Fruit fly (Drosophila melanogaster) whole organism, embryonic: ENCODE data around the gene CG14401.

Source experiments
- Antp ChIP-seq: fragments of 200-800 bp; sonication (Bioruptor generic); optimal IDR thresholded peaks from 3 replicates; lab custom pipeline; 2016; ENCODE audit warnings: missing biosample characterization, missing genetic modification characterization
- Atf6 ChIP-seq: fragments of 200-800 bp; sonication (Bioruptor generic); IDR thresholded peaks from 2 replicates; pipeline ENCODE4 v1.3.6; 2022; ENCODE audit warnings: missing biosample characterization, missing genetic modification characterization
- Awh ChIP-seq: fragments of 200-800 bp; sonication (Bioruptor generic); IDR thresholded peaks from 2 replicates; pipeline ENCODE4, ENCODE4 v1.3.6; 2022; ENCODE audit warnings: missing biosample characterization, missing genetic modification characterization
- B-H1 ChIP-seq: fragments of 200-800 bp; sonication (Bioruptor generic); IDR thresholded peaks from 3 replicates; pipeline ENCODE4 v1.3.6; 2022; ENCODE audit warnings: missing biosample characterization, missing genetic modification characterization
- Bdp1 ChIP-seq: fragments of 200-800 bp; sonication (Bioruptor generic); optimal IDR thresholded peaks from 3 replicates; lab custom pipeline; 2016; ENCODE audit warnings: missing biosample characterization, missing genetic modification characterization
- C15 ChIP-seq: fragments of 200-800 bp; sonication (Bioruptor generic); IDR thresholded peaks from 3 replicates; pipeline ENCODE4 v1.3.6; 2022; ENCODE audit warnings: missing biosample characterization, missing genetic modification characterization
- CG11504 ChIP-seq: fragments of 200-800 bp; sonication (Bioruptor generic); optimal IDR thresholded peaks from 3 replicates; lab custom pipeline; 2019; ENCODE audit warnings: missing biosample characterization, mild to moderate bottlenecking, missing genetic modification characterization, moderate library complexity
- CG11695 ChIP-seq: fragments of 200-800 bp; sonication (Bioruptor generic); IDR thresholded peaks from 3 replicates; pipeline ENCODE4 v1.3.6; 2022; ENCODE audit warnings: missing biosample characterization, missing genetic modification characterization
- CG12155 ChIP-seq: fragments of 200-800 bp; sonication (Bioruptor generic); optimal IDR thresholded peaks from 3 replicates; lab custom pipeline; 2016; ENCODE audit warnings: missing biosample characterization, missing genetic modification characterization
- CG15073 ChIP-seq: fragments of 200-800 bp; sonication (Bioruptor generic); optimal IDR thresholded peaks from 2 replicates; lab custom pipeline; 2016; ENCODE audit warnings: missing biosample characterization, missing genetic modification characterization
- CG15269 ChIP-seq: fragments of 200-800 bp; sonication (Bioruptor generic); optimal IDR thresholded peaks from 2 replicates; lab custom pipeline; 2018; ENCODE audit warnings: missing biosample characterization, mild to moderate bottlenecking, missing genetic modification characterization, moderate library complexity
- CG16815 ChIP-seq: fragments of 200-800 bp; sonication (Bioruptor generic); optimal IDR thresholded peaks from 3 replicates; lab custom pipeline; 2017; ENCODE audit warnings: missing biosample characterization, mild to moderate bottlenecking, missing genetic modification characterization
- CG2116 ChIP-seq: fragments of 200-800 bp; sonication (Bioruptor generic); optimal IDR thresholded peaks from 3 replicates; lab custom pipeline; 2018; ENCODE audit warnings: missing biosample characterization, mild to moderate bottlenecking, missing genetic modification characterization
- CG2202 ChIP-seq: fragments of 200-800 bp; sonication (Bioruptor generic); optimal IDR thresholded peaks from 2 replicates; lab custom pipeline; 2018; ENCODE audit warnings: missing biosample characterization, mild to moderate bottlenecking, missing genetic modification characterization
- CG2678 ChIP-seq: fragments of 200-800 bp; sonication (Bioruptor generic); optimal IDR thresholded peaks from 3 replicates; lab custom pipeline; 2019; ENCODE audit warnings: missing biosample characterization, mild to moderate bottlenecking, missing genetic modification characterization, moderate library complexity
- CG2712 ChIP-seq: fragments of 200-800 bp; optimal IDR thresholded peaks from 3 replicates; lab custom pipeline; 2019; ENCODE audit warnings: missing biosample characterization, mild to moderate bottlenecking, missing genetic modification characterization, moderate library complexity
- CG30403 ChIP-seq: fragments of 200-800 bp; sonication (Bioruptor generic); optimal IDR thresholded peaks from 3 replicates; lab custom pipeline; 2016; ENCODE audit warnings: missing biosample characterization, missing genetic modification characterization
- CG32767 ChIP-seq: fragments of 200-800 bp; sonication (Bioruptor generic); IDR thresholded peaks from 2 replicates; pipeline ENCODE4 v1.3.6; 2022; ENCODE audit warnings: missing biosample characterization, missing genetic modification characterization
- CG4282 ChIP-seq: fragments of 200-800 bp; sonication (Bioruptor generic); optimal IDR thresholded peaks from 2 replicates; lab custom pipeline; 2016; ENCODE audit warnings: missing biosample characterization, missing genetic modification characterization
- CG6689 ChIP-seq: fragments of 200-800 bp; sonication (Bioruptor generic); IDR thresholded peaks from 2 replicates; pipeline ENCODE4 v1.3.6; 2022; ENCODE audit warnings: missing biosample characterization, missing genetic modification characterization
- CG9437 ChIP-seq: fragments of 200-800 bp; sonication (Bioruptor generic); optimal IDR thresholded peaks from 2 replicates; lab custom pipeline; 2018; ENCODE audit warnings: missing biosample characterization, mild to moderate bottlenecking, missing genetic modification characterization
- CG9797 ChIP-seq: fragments of 200-800 bp; sonication (Bioruptor generic); optimal IDR thresholded peaks from 3 replicates; lab custom pipeline; 2018; ENCODE audit warnings: missing biosample characterization, mild to moderate bottlenecking, missing genetic modification characterization
- CoRest ChIP-seq: fragments of 200-800 bp; sonication (Bioruptor generic); optimal IDR thresholded peaks from 3 replicates; lab custom pipeline; 2018; ENCODE audit warnings: missing biosample characterization, mild to moderate bottlenecking, missing genetic modification characterization, moderate library complexity
- Fer3 ChIP-seq: fragments of 200-800 bp; sonication (Bioruptor generic); optimal IDR thresholded peaks from 2 replicates; lab custom pipeline; 2018; ENCODE audit warnings: missing biosample characterization, mild to moderate bottlenecking, missing genetic modification characterization, moderate library complexity
- HLH54F ChIP-seq: fragments of 200-800 bp; sonication (Bioruptor generic); optimal IDR thresholded peaks from 3 replicates; lab custom pipeline; 2016; ENCODE audit warnings: missing biosample characterization, missing genetic modification characterization
- HmgZ ChIP-seq: fragments of 200-800 bp; sonication (Bioruptor generic); optimal IDR thresholded peaks from 2 replicates; lab custom pipeline; 2018; ENCODE audit warnings: missing biosample characterization, mild to moderate bottlenecking, missing genetic modification characterization
- MBD-R2 ChIP-seq: fragments of 200-800 bp; sonication (Bioruptor generic); IDR thresholded peaks from 2 replicates; pipeline ENCODE4 v1.3.6; 2022; ENCODE audit warnings: missing biosample characterization, missing genetic modification characterization
- NfI ChIP-seq: fragments of 200-800 bp; sonication (Bioruptor generic); optimal IDR thresholded peaks from 3 replicates; lab custom pipeline; 2018; ENCODE audit warnings: missing biosample characterization, mild to moderate bottlenecking, missing genetic modification characterization, moderate library complexity
- Pdp1 ChIP-seq, 2 experiments: fragments of 200-800 bp; sonication (Bioruptor generic); optimal IDR thresholded peaks; 3 replicates each; lab custom pipeline; 2016; ENCODE audit warnings: missing biosample characterization in 2 of 2, missing genetic modification characterization in 2 of 2, mild to moderate bottlenecking in 1 of 2, moderate library complexity in 1 of 2
- ac ChIP-seq: fragments of 200-800 bp; sonication (Bioruptor generic); optimal IDR thresholded peaks from 3 replicates; lab custom pipeline; 2017; ENCODE audit warnings: missing biosample characterization, mild to moderate bottlenecking, missing genetic modification characterization
- bcd ChIP-seq: fragments of 200-800 bp; sonication (Bioruptor generic); optimal IDR thresholded peaks from 2 replicates; lab custom pipeline; 2017; ENCODE audit warnings: missing biosample characterization, mild to moderate bottlenecking, missing genetic modification characterization
- bigmax ChIP-seq: fragments of 200-800 bp; sonication (Bioruptor generic); optimal IDR thresholded peaks from 2 replicates; lab custom pipeline; 2018; ENCODE audit warnings: missing biosample characterization, mild to moderate bottlenecking, missing genetic modification characterization
- caup ChIP-seq: fragments of 200-800 bp; sonication (Bioruptor generic); optimal IDR thresholded peaks from 3 replicates; lab custom pipeline; 2017; ENCODE audit warnings: missing biosample characterization, mild to moderate bottlenecking, missing genetic modification characterization, moderate library complexity; ENCODE audit not compliant: severe bottlenecking
- dati ChIP-seq: fragments of 200-800 bp; sonication (Bioruptor generic); IDR thresholded peaks from 2 replicates; pipeline ENCODE4 v1.3.6; 2022; ENCODE audit warnings: missing biosample characterization, missing genetic modification characterization
- dysf ChIP-seq: fragments of 200-800 bp; sonication (Bioruptor generic); IDR thresholded peaks from 3 replicates; pipeline ENCODE4 v1.3.6; 2022; ENCODE audit warnings: missing biosample characterization, missing genetic modification characterization
- exex ChIP-seq: fragments of 200-800 bp; sonication (Bioruptor generic); optimal IDR thresholded peaks from 4 replicates; lab custom pipeline; 2018; ENCODE audit warnings: missing biosample characterization, mild to moderate bottlenecking, missing genetic modification characterization, moderate library complexity
- hth ChIP-seq: fragments of >200 bp; optimal IDR thresholded peaks from 2 replicates; lab custom pipeline; 2017; ENCODE audit warnings: inconsistent platforms
- ind ChIP-seq: fragments of 200-800 bp; sonication (Bioruptor generic); optimal IDR thresholded peaks from 3 replicates; lab custom pipeline; 2016; ENCODE audit warnings: missing biosample characterization, missing genetic modification characterization
- insv ChIP-seq, 2 experiments: fragments of 200-800 bp; sonication (Bioruptor generic); optimal IDR thresholded peaks; 3 replicates each; lab custom pipeline; 2016 to 2018; ENCODE audit warnings: missing biosample characterization in 2 of 2, missing genetic modification characterization in 2 of 2
- ken ChIP-seq: fragments of 200-800 bp; sonication (Bioruptor generic); IDR thresholded peaks from 3 replicates; pipeline ENCODE4 v1.3.6; 2022; ENCODE audit warnings: missing biosample characterization, missing genetic modification characterization
- pan ChIP-seq, 4 experiments: fragments of >200 bp in 3 of 4; fragments of 200-800 bp in 1 of 4; sonication (Bioruptor generic) in 1 of 4; optimal IDR thresholded peaks in 3 of 4; IDR thresholded peaks in 1 of 4; 2 replicates each; pipeline versions ENCODE4 v1.3.6 to Lab custom; 2017 to 2022; ENCODE audit warnings: missing biosample characterization in 2 of 4, missing genetic modification characterization in 2 of 4, mixed read lengths in 1 of 4
- prd ChIP-seq, 3 experiments: fragments of >200 bp in 2 of 3; fragments of 200-800 bp in 1 of 3; sonication (Bioruptor generic) in 1 of 3; optimal IDR thresholded peaks in 2 of 3; IDR thresholded peaks in 1 of 3; 2 replicates in 2 of 3; 3 replicates in 1 of 3; pipeline versions ENCODE4 v1.3.6 to Lab custom; 2017 to 2022; ENCODE audit warnings: missing biosample characterization in 1 of 3, missing genetic modification characterization in 1 of 3
- so ChIP-seq: fragments of 200-800 bp; sonication (Bioruptor generic); IDR thresholded peaks from 3 replicates; pipeline ENCODE4 v1.3.6; 2022; ENCODE audit warnings: missing biosample characterization, missing genetic modification characterization
- sqz ChIP-seq: fragments of 200-800 bp; sonication (Bioruptor generic); optimal IDR thresholded peaks from 3 replicates; lab custom pipeline; 2018; ENCODE audit warnings: missing biosample characterization, mild to moderate bottlenecking, missing genetic modification characterization
- stc ChIP-seq: fragments of 200-800 bp; sonication (Bioruptor generic); IDR thresholded peaks from 2 replicates; pipeline ENCODE4 v1.3.6; 2022; ENCODE audit warnings: missing biosample characterization, missing genetic modification characterization
- stwl ChIP-seq: fragments of 200-800 bp; sonication (Bioruptor generic); optimal IDR thresholded peaks from 3 replicates; lab custom pipeline; 2018; ENCODE audit warnings: missing biosample characterization, mild to moderate bottlenecking, missing genetic modification characterization, moderate library complexity
- tll ChIP-seq, 2 experiments: fragments of 200-800 bp in 1 of 2; fragments of >200 bp in 1 of 2; sonication (Bioruptor generic) in 1 of 2; optimal IDR thresholded peaks; 2 replicates each; lab custom pipeline; 2017 to 2019; ENCODE audit warnings: missing biosample characterization in 2 of 2, missing genetic modification characterization in 2 of 2, mild to moderate bottlenecking in 1 of 2, moderate library complexity in 1 of 2
- trh ChIP-seq: fragments of 200-800 bp; sonication (Bioruptor generic); optimal IDR thresholded peaks from 2 replicates; lab custom pipeline; 2016; ENCODE audit warnings: missing biosample characterization, missing genetic modification characterization
- vnd ChIP-seq: fragments of 200-800 bp; sonication (Bioruptor generic); IDR thresholded peaks from 3 replicates; pipeline ENCODE4 v1.3.6; 2022; ENCODE audit warnings: missing biosample characterization, missing genetic modification characterization; ENCODE audit not compliant: partially characterized antibody
- zfh2 ChIP-seq: fragments of 200-800 bp; sonication (Bioruptor generic); optimal IDR thresholded peaks from 2 replicates; lab custom pipeline; 2016; ENCODE audit warnings: missing biosample characterization, missing genetic modification characterization

The CG14401 gene

DNA sequence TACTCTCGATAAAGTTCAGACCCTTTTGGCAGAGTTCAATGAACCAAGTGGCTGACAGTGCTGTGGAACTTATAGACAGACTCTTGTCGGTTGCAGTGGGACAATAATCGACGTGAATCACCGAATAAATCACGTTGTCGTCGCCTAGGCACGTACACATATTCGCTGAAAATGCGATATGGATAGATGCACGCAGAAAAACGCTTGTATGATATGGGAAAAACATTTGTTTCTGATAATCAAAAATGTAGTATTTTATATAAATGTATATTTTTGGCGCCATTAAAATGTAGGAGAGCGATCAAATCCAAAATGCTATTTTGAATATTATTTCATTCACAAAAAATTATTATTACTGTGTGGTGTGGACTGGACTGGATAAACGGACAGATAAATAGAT is 45.6 kb downstream of the CG14401 start (continued):
- TF ChIP-seq insv (GFP tag; optimal IDR thresholded peaks at IDR 0.05; lab: Kevin White, UChicago): no peak
- TF ChIP-seq sqz (GFP tag; lab: Kevin White, UChicago): no peak
- TF ChIP-seq CG32767 (GFP tag; lab: Robert Waterston, UW): peak; percentile 36; the same call in 1 of the 2 replicates
- peak; percentile 46; the same call in 1 of the 2 replicates for TF ChIP-seq stc (GFP tag; lab: Robert Waterston, UW)
- peak; percentile 67; the same call in 2 of the 3 replicates for TF ChIP-seq so
- TF ChIP-seq prd (optimal IDR thresholded peaks at IDR 0.05; lab: Kevin White, UChicago): no peak
- peak; percentile 63 for TF ChIP-seq prd (GFP tag; IDR thresholded peaks at IDR 0.05; lab: Robert Waterston, UW)
- TF ChIP-seq Antp (GFP tag; lab: Kevin White, UChicago): no peak
- peak; percentile 16; the same call in 1 of the 2 replicates for TF ChIP-seq MBD-R2
- TF ChIP-seq CG2678 (tag; lab: Kevin White, UChicago): peak; percentile 41
- TF ChIP-seq CG2202 (tag; lab: Kevin White, UChicago): no peak
- TF ChIP-seq CG16815 (GFP tag; lab: Kevin White, UChicago): no peak
- no peak for TF ChIP-seq NfI (GFP tag; lab: Kevin White, UChicago)
- peak; percentile 56 for TF ChIP-seq CG2712 (tag; lab: Kevin White, UChicago)
- TF ChIP-seq CoRest: peak; percentile 17
- TF ChIP-seq ken (GFP tag; lab: Robert Waterston, UW): no peak
- TF ChIP-seq HmgZ (tag; lab: Kevin White, UChicago): no peak
- peak; percentile 7 for TF ChIP-seq Fer3
- TF ChIP-seq pan (optimal IDR thresholded peaks at IDR 0.05; lab: Kevin White, UChicago): no peak
- TF ChIP-seq pan (GFP tag; optimal IDR thresholded peaks at IDR 0.05 in 1 of 2, IDR thresholded peaks at IDR 0.05 in 1 of 2): peak in 1 of 2 experiments; percentile 67
- no peak for TF ChIP-seq bigmax (GFP tag; lab: Kevin White, UChicago)
- TF ChIP-seq CG12155 (GFP tag; lab: Kevin White, UChicago): peak; percentile 30
- peak; percentile 34; the same call in 1 of the 3 replicates for TF ChIP-seq B-H1 (GFP tag; lab: Robert Waterston, UW)
- no peak for TF ChIP-seq Awh
- no peak for TF ChIP-seq vnd (GFP tag; lab: Robert Waterston, UW)
- no peak for TF ChIP-seq stwl (tag; lab: Kevin White, UChicago)
- TF ChIP-seq tll (GFP tag; optimal IDR thresholded peaks at IDR 0.05; lab: Kevin White, UChicago): no peak
- no peak for TF ChIP-seq CG15073
- TF ChIP-seq caup: peak; percentile 12
- no peak for TF ChIP-seq zfh2 (GFP tag; lab: Kevin White, UChicago)
- TF ChIP-seq CG9797: no peak
- peak; percentile 2 for TF ChIP-seq bcd (GFP tag; lab: Kevin White, UChicago)
- no peak for TF ChIP-seq CG4282 (GFP tag; lab: Kevin White, UChicago)
- no peak for TF ChIP-seq CG9437 (GFP tag; lab: Kevin White, UChicago)
- peak; percentile 52; the same call in 1 of the 2 replicates for TF ChIP-seq CG6689 (GFP tag; lab: Robert Waterston, UW)
- no peak for TF ChIP-seq C15 (GFP tag; lab: Robert Waterston, UW)
- TF ChIP-seq CG11695 (GFP tag; lab: Robert Waterston, UW): peak; percentile 44; the same call in 1 of the 3 replicates
- TF ChIP-seq ind (GFP tag; lab: Kevin White, UChicago): peak; percentile 47
- no peak for TF ChIP-seq exex (tag; lab: Kevin White, UChicago)
- no peak for TF ChIP-seq trh (GFP tag; lab: Kevin White, UChicago)
- no peak for TF ChIP-seq Bdp1 (GFP tag; lab: Kevin White, UChicago)
- TF ChIP-seq dysf (GFP tag; lab: Robert Waterston, UW): peak; percentile 59; the same call in 2 of the 3 replicates
- TF ChIP-seq ac (GFP tag; lab: Kevin White, UChicago): no peak
- TF ChIP-seq CG11504 (tag; lab: Kevin White, UChicago): peak; percentile 52
- TF ChIP-seq Atf6 (GFP tag; lab: Robert Waterston, UW): peak; percentile 39; the same call in 1 of the 2 replicates
- peak; percentile 41 for TF ChIP-seq CG30403
- peak; percentile 30 for TF ChIP-seq CG15269
- no peak for TF ChIP-seq dati
- no peak for TF ChIP-seq hth (lab: Kevin White, UChicago)
- TF ChIP-seq HLH54F (GFP tag; lab: Kevin White, UChicago): no peak
- no peak for TF ChIP-seq CG2116
- no peak for TF ChIP-seq Pdp1 (GFP tag; optimal IDR thresholded peaks at IDR 0.05; lab: Kevin White, UChicago)
